Worm (Caenorhabditis elegans): ENCODE data around the gene oac-41.

ce11 chrV:8990194-8990649, 31.8 kb downstream of the oac-41 start, which contains the start of gene F59E11.7:
- TF ChIP-seq lin-26 (GFP tag; IDR thresholded peaks at IDR 0.05) (no peak), unc-62 (GFP tag; optimal IDR thresholded peaks at IDR 0.05) (no peak), mes-4 (tag; optimal IDR thresholded peaks at IDR 0.05) (no peak), ama-1 (optimal IDR thresholded peaks at IDR 0.05) (no peak), ama-1 (GFP tag; optimal IDR thresholded peaks at IDR 0.05) (no peak), B0261.1 (tag; optimal IDR thresholded peaks at IDR 0.05) (no peak), dpl-1 (GFP tag; optimal IDR thresholded peaks at IDR 0.05) (no peak)

All from whole organism, young adult.